Worm (Caenorhabditis elegans): Measurements from ENCODE around the gene C33A12.19.
A peak's percentile ranks its signal among the peaks of the same experiment; 100 is the strongest.

Gene C33A12.19

DNA sequence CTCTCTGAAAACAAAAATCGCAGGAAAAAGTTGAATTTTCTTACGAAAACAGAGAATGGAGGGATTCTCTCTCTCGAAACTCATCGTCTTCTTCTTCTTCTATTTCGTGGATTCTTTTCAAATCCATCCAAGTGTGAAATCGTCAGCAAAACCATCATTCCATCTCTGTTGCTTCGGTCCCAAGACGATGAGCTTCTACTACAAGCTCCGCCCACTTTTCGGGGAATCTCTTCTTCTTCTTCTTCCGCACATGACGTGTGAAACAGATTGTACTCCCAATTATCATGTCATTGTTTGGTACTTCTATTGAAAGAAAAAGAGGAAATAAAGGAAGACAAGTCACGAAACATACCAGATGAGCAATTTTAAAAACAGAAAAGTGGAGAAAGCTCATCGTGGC, 6.3 kb downstream of the C33A12.19 start:
- TF ChIP-seq pha-4 (tag; optimal IDR thresholded peaks at IDR 0.05) (no peak), ceh-83 (GFP tag; optimal IDR thresholded peaks at IDR 0.05) (no peak), sem-2 (GFP tag; optimal IDR thresholded peaks at IDR 0.05) (no peak), zip-8 (tag; optimal IDR thresholded peaks at IDR 0.05) (no peak), nhr-12 (tag; optimal IDR thresholded peaks at IDR 0.05) (no peak), elt-3 (tag; optimal IDR thresholded peaks at IDR 0.05) (no peak), unc-39 (tag; optimal IDR thresholded peaks at IDR 0.05) (no peak), lsy-2 (tag; optimal IDR thresholded peaks at IDR 0.05) (no peak)

DNA sequence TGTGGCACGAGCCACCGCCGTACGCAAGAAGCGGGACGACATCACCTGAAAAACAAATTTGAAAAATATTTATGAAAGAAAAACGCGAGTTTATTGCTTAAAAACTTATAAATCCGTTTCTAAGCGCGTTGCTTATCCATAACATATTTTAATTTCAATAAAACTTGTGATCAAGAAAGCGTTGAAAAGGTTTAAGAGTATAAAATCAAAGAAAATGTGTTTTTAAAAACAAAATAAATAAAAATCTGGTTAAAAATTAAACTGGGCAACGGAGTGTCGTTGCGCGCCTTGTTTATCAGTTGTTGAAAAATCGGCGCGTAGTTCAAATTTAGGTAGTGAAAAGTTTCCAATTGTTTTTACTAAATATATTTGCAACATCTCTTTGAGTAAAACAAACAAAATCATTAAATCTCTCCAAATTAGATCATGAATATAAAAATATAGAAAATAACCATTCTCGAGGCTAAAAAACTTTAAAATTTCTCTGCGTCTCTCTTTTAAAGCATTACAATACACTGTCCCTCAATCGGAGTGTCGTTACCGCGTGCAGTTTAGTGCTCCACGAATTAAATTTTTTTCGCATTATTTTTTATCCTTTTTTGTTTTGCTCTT, 8.2 kb downstream of the C33A12.19 start, which contains the start of gene ndua-5:
TSS of gene ndua-5 (minus strand) at position 51 of the 612 bp plus-strand sequence.
- no peak for TF ChIP-seq ztf-11 (tag; optimal IDR thresholded peaks at IDR 0.05)
- peak; percentile 29 for TF ChIP-seq nhr-237 (tag; optimal IDR thresholded peaks at IDR 0.05)
- TF ChIP-seq lsy-2 (tag; optimal IDR thresholded peaks at IDR 0.05) = peak; percentile 52
- peak; percentile 36 for TF ChIP-seq ces-1 (GFP tag; optimal IDR thresholded peaks at IDR 0.05)

DNA sequence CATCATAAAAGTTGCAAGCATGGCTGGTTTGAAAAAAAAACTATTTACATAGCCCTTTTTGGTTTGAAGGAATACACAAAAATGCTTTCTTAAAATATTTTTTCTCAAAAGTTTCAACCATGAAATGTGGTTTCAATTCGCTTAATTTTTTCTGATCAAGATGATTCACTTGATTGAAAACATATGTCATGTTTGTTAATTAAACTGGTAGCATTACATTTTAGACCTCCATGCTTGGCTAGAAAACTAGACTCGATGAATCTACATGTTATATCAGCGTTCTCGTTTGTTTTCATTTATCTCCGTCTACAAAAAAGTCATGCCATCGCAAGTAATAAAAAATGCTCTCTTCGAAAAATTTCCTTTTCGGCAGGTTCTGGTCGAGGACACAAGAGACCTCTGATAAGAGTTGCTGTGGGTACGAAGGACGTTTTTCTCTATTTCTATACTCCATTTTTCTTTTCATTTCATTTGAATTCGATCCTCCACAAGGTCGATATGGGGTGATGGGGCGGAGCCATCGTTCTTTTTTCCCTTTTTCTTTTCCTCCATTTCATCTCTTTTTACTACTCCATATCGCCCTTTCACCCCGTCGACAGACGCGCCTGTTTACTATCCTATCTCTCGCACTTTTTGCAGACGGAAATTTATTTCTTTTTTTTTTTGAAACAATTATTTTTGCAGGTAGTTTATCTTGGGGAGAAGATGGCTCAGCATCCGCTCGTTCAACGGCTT, 9.1 kb downstream of the C33A12.19 start, which contains the start of gene elo-1:
TSS of gene elo-1 (plus strand) at position 685 of the 735 bp plus-strand sequence.
- TF ChIP-seq tbx-8 (GFP tag; optimal IDR thresholded peaks at IDR 0.05) (no peak), hlh-1 (tag; optimal IDR thresholded peaks at IDR 0.05) (peak; percentile 10)

DNA sequence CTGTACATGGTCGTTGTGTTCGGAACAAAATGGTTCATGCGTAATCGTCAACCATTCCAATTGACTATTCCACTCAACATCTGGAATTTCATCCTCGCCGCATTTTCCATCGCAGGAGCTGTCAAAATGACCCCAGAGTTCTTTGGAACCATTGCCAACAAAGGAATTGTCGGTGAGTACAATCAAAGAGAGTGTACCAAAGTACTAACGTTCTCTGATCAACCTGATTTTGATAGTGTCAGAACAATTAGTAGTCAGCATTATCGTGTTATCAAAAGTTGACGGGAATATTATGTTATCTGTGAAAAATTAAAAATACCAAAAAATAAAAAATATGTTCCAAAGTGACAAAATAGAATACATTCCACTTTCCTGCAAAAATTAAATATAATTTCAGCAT, 10.2 kb downstream of the C33A12.19 start:
- TF ChIP-seq unc-120 (tag; optimal IDR thresholded peaks at IDR 0.05; ENCODE audit: poor library complexity, severe bottlenecking) (no peak), unc-39 (tag; optimal IDR thresholded peaks at IDR 0.05) (no peak), ceh-83 (GFP tag; optimal IDR thresholded peaks at IDR 0.05) (no peak), ztf-11 (tag; optimal IDR thresholded peaks at IDR 0.05) (no peak), lsy-2 (tag; optimal IDR thresholded peaks at IDR 0.05) (no peak), ham-2 (GFP tag; optimal IDR thresholded peaks at IDR 0.05) (no peak), blmp-1 (tag; optimal IDR thresholded peaks at IDR 0.05) (no peak)

DNA sequence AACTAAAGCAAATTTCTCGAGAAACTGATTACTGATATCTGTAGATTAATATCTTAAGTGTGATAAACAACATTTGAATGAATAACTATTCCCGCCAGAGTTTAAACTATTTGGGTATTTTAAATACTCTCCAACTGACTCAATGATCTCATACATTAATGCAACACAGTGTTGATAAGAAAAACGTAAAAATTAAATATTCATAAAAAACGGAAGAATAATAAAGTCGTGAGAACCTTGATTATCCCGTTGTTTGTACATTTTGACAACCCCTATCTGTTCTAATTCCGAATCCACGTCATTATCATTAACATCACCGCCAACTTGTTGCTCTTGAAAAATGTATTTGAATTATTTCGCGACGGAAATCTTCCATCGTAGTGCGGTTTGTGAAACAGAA, 12.8 kb downstream of the C33A12.19 start, which contains the start of gene elo-7:
TSS of gene elo-7 (plus strand) at position 301 of the 400 bp plus-strand sequence.
- no peak for TF ChIP-seq nhr-2 (tag; optimal IDR thresholded peaks at IDR 0.05)
- TF ChIP-seq blmp-1 (tag; optimal IDR thresholded peaks at IDR 0.05) = no peak
- TF ChIP-seq unc-120 (tag; optimal IDR thresholded peaks at IDR 0.05; ENCODE audit: poor library complexity, severe bottlenecking) = no peak
- TF ChIP-seq M03D4.4 (tag; optimal IDR thresholded peaks at IDR 0.05) = no peak
- TF ChIP-seq sem-2 (GFP tag; optimal IDR thresholded peaks at IDR 0.05) = no peak

DNA sequence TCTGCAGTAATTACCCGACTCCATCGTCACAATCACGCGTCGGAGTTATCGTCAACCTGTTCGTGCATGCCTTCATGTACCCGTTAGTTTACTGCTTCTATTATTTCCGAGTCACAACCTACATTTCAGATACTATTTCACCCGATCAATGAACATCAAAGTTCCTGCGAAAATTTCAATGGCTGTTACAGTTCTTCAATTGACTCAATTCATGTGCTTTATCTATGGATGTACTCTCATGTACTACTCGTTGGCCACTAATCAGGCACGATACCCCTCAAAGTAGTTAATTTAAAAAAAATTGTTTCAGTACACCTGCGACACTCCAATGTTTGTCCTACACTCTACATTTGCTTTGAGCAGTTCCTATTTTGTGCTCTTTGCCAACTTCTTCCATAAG, 14.0 kb downstream of the C33A12.19 start:
- no peak for TF ChIP-seq ceh-39 (tag; optimal IDR thresholded peaks at IDR 0.05)
- TF ChIP-seq bed-3 (GFP tag; optimal IDR thresholded peaks at IDR 0.05) = no peak
- no peak for TF ChIP-seq lin-13 (tag; optimal IDR thresholded peaks at IDR 0.05)
- TF ChIP-seq elt-3 (tag; optimal IDR thresholded peaks at IDR 0.05) = no peak
- TF ChIP-seq zip-8 (tag; optimal IDR thresholded peaks at IDR 0.05) = no peak
- no peak for TF ChIP-seq snpc-4 (tag; optimal IDR thresholded peaks at IDR 0.05)
- no peak for TF ChIP-seq nhr-237 (tag; optimal IDR thresholded peaks at IDR 0.05)
- no peak for TF ChIP-seq unc-120 (tag; optimal IDR thresholded peaks at IDR 0.05; ENCODE audit: poor library complexity, severe bottlenecking)
- no peak for TF ChIP-seq hlh-1 (tag; optimal IDR thresholded peaks at IDR 0.05)
- TF ChIP-seq ceh-83 (GFP tag; optimal IDR thresholded peaks at IDR 0.05) = no peak
- no peak for TF ChIP-seq blmp-1 (tag; optimal IDR thresholded peaks at IDR 0.05)
- no peak for TF ChIP-seq ces-1 (GFP tag; optimal IDR thresholded peaks at IDR 0.05)

DNA sequence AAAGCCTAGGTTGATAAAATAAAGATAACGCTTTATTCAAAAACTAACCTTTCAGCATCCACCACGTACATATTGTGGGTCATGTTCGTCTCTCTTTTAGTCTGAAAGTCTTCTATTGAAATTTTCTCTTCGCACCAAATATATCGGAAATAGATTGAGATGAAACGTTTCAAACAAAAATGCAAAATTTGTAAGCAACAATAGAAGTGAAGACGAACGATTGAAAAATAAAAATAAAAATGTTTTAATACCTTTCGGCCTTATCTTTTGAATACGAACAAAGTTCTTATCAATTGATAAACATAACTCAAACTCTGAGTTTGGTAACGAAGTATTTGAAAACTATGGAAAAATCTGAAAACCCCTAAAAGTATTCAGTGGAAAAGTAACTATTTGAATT, 16.3 kb downstream of the C33A12.19 start, which contains the start of gene F56H11.2:
TSS of gene F56H11.2 (minus strand) at position 101 of the 400 bp plus-strand sequence.
- no peak for TF ChIP-seq elt-1 (tag; optimal IDR thresholded peaks at IDR 0.05; ENCODE audit: borderline replicate concordance, insufficient read depth)
- no peak for TF ChIP-seq nhr-2 (tag; optimal IDR thresholded peaks at IDR 0.05)

DNA sequence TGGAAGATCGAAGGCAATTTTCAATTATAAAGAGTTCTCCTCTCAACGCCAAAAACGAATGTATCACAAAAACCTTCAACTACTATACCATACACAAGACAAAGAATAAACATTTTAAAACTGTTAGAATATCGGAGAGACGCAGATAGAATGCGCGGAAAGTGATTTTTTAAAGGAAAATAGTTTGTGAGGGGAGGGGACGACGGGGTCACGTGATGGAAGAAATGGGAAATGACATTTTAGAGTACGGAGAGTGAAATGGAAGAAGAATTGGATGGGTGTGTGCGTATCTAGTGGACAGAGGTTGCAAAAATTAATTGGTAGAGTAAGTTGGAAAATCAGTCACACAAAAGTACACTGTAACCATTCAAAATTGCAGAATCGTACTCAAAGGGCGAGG, 17.5 kb downstream of the C33A12.19 start:
- TF ChIP-seq sptf-1 (tag; optimal IDR thresholded peaks at IDR 0.05) = no peak
- TF ChIP-seq elt-3 (tag; optimal IDR thresholded peaks at IDR 0.05) = no peak
- TF ChIP-seq lsy-2 (tag; optimal IDR thresholded peaks at IDR 0.05) = no peak
- no peak for TF ChIP-seq ceh-83 (GFP tag; optimal IDR thresholded peaks at IDR 0.05)
- no peak for TF ChIP-seq lin-32 (GFP tag; optimal IDR thresholded peaks at IDR 0.05)
- no peak for TF ChIP-seq pha-4 (tag; optimal IDR thresholded peaks at IDR 0.05)
- TF ChIP-seq ceh-43 (GFP tag; optimal IDR thresholded peaks at IDR 0.05) = no peak
- no peak for TF ChIP-seq zip-8 (tag; optimal IDR thresholded peaks at IDR 0.05)
- TF ChIP-seq M03D4.4 (tag; optimal IDR thresholded peaks at IDR 0.05) = no peak
- no peak for TF ChIP-seq flh-1 (GFP tag; optimal IDR thresholded peaks at IDR 0.05)
- TF ChIP-seq mep-1 (tag; optimal IDR thresholded peaks at IDR 0.05) = no peak
- TF ChIP-seq mab-5 (tag; optimal IDR thresholded peaks at IDR 0.05) = no peak
- no peak for TF ChIP-seq snpc-4 (tag; optimal IDR thresholded peaks at IDR 0.05)
- no peak for TF ChIP-seq lin-13 (tag; optimal IDR thresholded peaks at IDR 0.05)
- TF ChIP-seq ztf-11 (tag; optimal IDR thresholded peaks at IDR 0.05) = no peak
- no peak for TF ChIP-seq blmp-1 (tag; optimal IDR thresholded peaks at IDR 0.05)
- TF ChIP-seq hlh-1 (tag; optimal IDR thresholded peaks at IDR 0.05) = no peak
- no peak for TF ChIP-seq unc-39 (tag; optimal IDR thresholded peaks at IDR 0.05)
